Worm (Caenorhabditis elegans): ENCODE data around the gene oef-1.
A peak's percentile ranks its signal among the peaks of the same experiment; 100 is the strongest.

Gene oef-1

ce11 chrIV:7547843-7548578, at the start of gene oef-1, which contains the start of gene cdd-2:
oef-1 (plus strand) TSS chrIV:7548417.
cdd-2 (minus strand) TSS chrIV:7547893.
- TF ChIP-seq aha-1 (tag; optimal IDR thresholded peaks at IDR 0.05) (no peak), F16B12.6 (tag; optimal IDR thresholded peaks at IDR 0.05) (no peak), nhr-76 (tag; optimal IDR thresholded peaks at IDR 0.05) (no peak), pag-3 (tag; optimal IDR thresholded peaks at IDR 0.05; ENCODE audit: borderline replicate concordance, insufficient read depth) (no peak), sptf-1 (tag; optimal IDR thresholded peaks at IDR 0.05) (no peak), ets-5 (GFP tag; IDR thresholded peaks at IDR 0.05) (no peak), ztf-4 (tag; optimal IDR thresholded peaks at IDR 0.05) (no peak), ztf-11 (tag; optimal IDR thresholded peaks at IDR 0.05) (no peak), aly-2 (tag; optimal IDR thresholded peaks at IDR 0.05) (no peak), pqm-1 (tag; optimal IDR thresholded peaks at IDR 0.05) (no peak), ceh-82 (tag; optimal IDR thresholded peaks at IDR 0.05) (no peak), elt-2 (tag; optimal IDR thresholded peaks at IDR 0.05) (no peak), ceh-88 (GFP tag; IDR thresholded peaks at IDR 0.05) (no peak), fos-1 (tag; optimal IDR thresholded peaks at IDR 0.05) (no peak), nhr-85 (tag) (no peak), grh-1 (GFP tag; IDR thresholded peaks at IDR 0.05) (no peak), lsy-2 (tag; optimal IDR thresholded peaks at IDR 0.05) (no peak), skn-1 (tag; optimal IDR thresholded peaks at IDR 0.05) (no peak), lin-14 (GFP tag; optimal IDR thresholded peaks at IDR 0.05) (no peak)

- TF ChIP-seq fkh-10 (GFP tag; optimal IDR thresholded peaks at IDR 0.05) (no peak), zip-4 (GFP tag; optimal IDR thresholded peaks at IDR 0.05) (no peak), C04F5.9 (tag; optimal IDR thresholded peaks at IDR 0.05) (no peak), skn-1 (tag; optimal IDR thresholded peaks at IDR 0.05) (no peak), C16A3.4 (tag; optimal IDR thresholded peaks at IDR 0.05) (no peak), ets-5 (GFP tag; IDR thresholded peaks at IDR 0.05) (no peak), snpc-4 (tag; optimal IDR thresholded peaks at IDR 0.05) (peak; percentile 84), efl-1 (optimal IDR thresholded peaks at IDR 0.05) (no peak), efl-1 (GFP tag; optimal IDR thresholded peaks at IDR 0.05 in 1 of 2) (peak in 1 of 2 experiments; percentile 61)
Measured at ce11 chrIV:7499302-7499701, 48.9 kb upstream of the oef-1 start.

- TF ChIP-seq efl-1 (optimal IDR thresholded peaks at IDR 0.05) (no peak), efl-1 (GFP tag; optimal IDR thresholded peaks at IDR 0.05 in 1 of 2) (peak in 1 of 2 experiments; percentile 82), snu-23 (GFP tag; optimal IDR thresholded peaks at IDR 0.05) (no peak), nhr-76 (tag; optimal IDR thresholded peaks at IDR 0.05) (no peak), ztf-11 (tag; optimal IDR thresholded peaks at IDR 0.05) (no peak)
Measured at ce11 chrIV:7500924-7501323, 47.3 kb upstream of the oef-1 start.

ce11 chrIV:7501337-7501736, 46.9 kb upstream of the oef-1 start, which contains the start of gene F55G1.15:
F55G1.15 (minus strand) TSS chrIV:7501437.
- TF ChIP-seq hpl-2 (GFP tag; optimal IDR thresholded peaks at IDR 0.05) = no peak
- peak; percentile 21 for TF ChIP-seq elt-2 (tag; optimal IDR thresholded peaks at IDR 0.05)
- TF ChIP-seq egl-13 (tag; optimal IDR thresholded peaks at IDR 0.05) = no peak
- TF ChIP-seq nhr-19 (GFP tag; conservative IDR thresholded peaks at IDR 0.05) = no peak
- no peak for TF ChIP-seq egl-27 (tag; optimal IDR thresholded peaks at IDR 0.05)
- TF ChIP-seq unc-130 (tag; optimal IDR thresholded peaks at IDR 0.05) = no peak
- TF ChIP-seq skn-1 (tag; optimal IDR thresholded peaks at IDR 0.05) = no peak

ce11 chrIV:7503322-7503721, 44.9 kb upstream of the oef-1 start, which contains the start of gene glt-6:
glt-6 (plus strand) TSS chrIV:7503622.
- TF ChIP-seq tbx-2 (tag; optimal IDR thresholded peaks at IDR 0.05) (no peak), snpc-4 (tag; optimal IDR thresholded peaks at IDR 0.05) (no peak), snu-23 (GFP tag; optimal IDR thresholded peaks at IDR 0.05) (no peak), hpl-2 (GFP tag; optimal IDR thresholded peaks at IDR 0.05) (no peak), sptf-1 (tag; optimal IDR thresholded peaks at IDR 0.05) (no peak), mep-1 (tag; optimal IDR thresholded peaks at IDR 0.05) (no peak), lin-35 (GFP tag; optimal IDR thresholded peaks at IDR 0.05) (no peak), sox-4 (tag; optimal IDR thresholded peaks at IDR 0.05) (no peak), lin-13 (GFP tag; optimal IDR thresholded peaks at IDR 0.05) (no peak), C04F5.9 (tag; optimal IDR thresholded peaks at IDR 0.05) (no peak), nhr-19 (GFP tag; conservative IDR thresholded peaks at IDR 0.05) (no peak), efl-3 (GFP tag; optimal IDR thresholded peaks at IDR 0.05) (no peak), elt-3 (tag; optimal IDR thresholded peaks at IDR 0.05) (no peak), ces-1 (GFP tag; optimal IDR thresholded peaks at IDR 0.05) (no peak)
